Worm (Caenorhabditis elegans) whole organism, L4/young adult: ENCODE measurements around the gene Y47D7A.12.

ENCODE experiments used
- W03F9.2 ChIP-seq: fragments of 150-350 bp; optimal IDR thresholded peaks from 2 replicates; lab custom pipeline; 2014; ENCODE audit warnings: missing biosample characterization, missing genetic modification characterization
- dao-5 ChIP-seq: sonication (generic microtip); optimal IDR thresholded peaks from 2 replicates; lab custom pipeline; 2016; ENCODE audit warnings: missing genotype, missing genetic modification characterization, moderate library complexity, missing compliant biosample characterization
- him-1 ChIP-seq: sonication (generic microtip); optimal IDR thresholded peaks from 2 replicates; lab custom pipeline; 2016; ENCODE audit warnings: missing genotype, missing genetic modification reagents, missing genetic modification characterization, missing compliant biosample characterization

Y47D7A.12 gene

ce11 chrV:4423087-4423486 lies 6.4 kb downstream of the Y47D7A.12 start:
- TF ChIP-seq dao-5 (tag; lab: Kevin White, UChicago) (no peak), him-1 (no peak), W03F9.2 (no peak)

- TF ChIP-seq W03F9.2 = no peak
- no peak for TF ChIP-seq dao-5 (tag; lab: Kevin White, UChicago)
- no peak for TF ChIP-seq him-1
These were observed 7.3 kb downstream of the Y47D7A.12 start, which contains the start of gene skr-7 for ce11 chrV:4422127-4422526. skr-7 (plus strand) TSS chrV:4422427.

ce11 chrV:4421475-4421874 lies 8.0 kb downstream of the Y47D7A.12 start, which contains the start of gene skr-14:
skr-14 (minus strand) TSS chrV:4421575.
- TF ChIP-seq dao-5 (tag; lab: Kevin White, UChicago) (no peak), W03F9.2 (no peak), him-1 (no peak)

ce11 chrV:4419767-4420322 lies 9.6 kb downstream of the Y47D7A.12 start, which contains the start of the genes Y47D7A.7 and Y47D7A.2:
Y47D7A.7 (minus strand) TSS chrV:4419867.
Y47D7A.2 (plus strand) TSS chrV:4420272.
- TF ChIP-seq W03F9.2 (no peak), dao-5 (tag; lab: Kevin White, UChicago) (no peak), him-1 (no peak)

- no peak for TF ChIP-seq him-1
- no peak for TF ChIP-seq dao-5 (tag; lab: Kevin White, UChicago)
- no peak for TF ChIP-seq W03F9.2
These were observed 11.4 kb downstream of the Y47D7A.12 start, which contains the start of gene Y47D7A.6 for ce11 chrV:4418116-4418515. Y47D7A.6 (minus strand) TSS chrV:4418216.

ce11 chrV:4416710-4417109 lies 12.8 kb downstream of the Y47D7A.12 start, which contains the start of gene Y47D7A.18:
Y47D7A.18 (minus strand) TSS chrV:4416810.
- no peak for TF ChIP-seq him-1
- TF ChIP-seq W03F9.2 = no peak
- no peak for TF ChIP-seq dao-5 (tag; lab: Kevin White, UChicago)

ce11 chrV:4414613-4415071 lies 14.8 kb downstream of the Y47D7A.12 start, which contains the start of gene grl-5:
grl-5 (minus strand) TSS chrV:4414663.
- no peak for TF ChIP-seq him-1
- TF ChIP-seq dao-5 (tag; lab: Kevin White, UChicago) = no peak
- TF ChIP-seq W03F9.2 = no peak

ce11 chrV:4411714-4412113 lies 17.8 kb downstream of the Y47D7A.12 start, which contains the start of gene Y47D7A.17:
Y47D7A.17 (minus strand) TSS chrV:4411814.
- no peak for TF ChIP-seq dao-5 (tag; lab: Kevin White, UChicago)
- no peak for TF ChIP-seq him-1
- no peak for TF ChIP-seq W03F9.2

ce11 chrV:4410643-4411042 lies 18.8 kb downstream of the Y47D7A.12 start, which contains the start of gene Y47D7A.3:
Y47D7A.3 (plus strand) TSS chrV:4410943.
- TF ChIP-seq W03F9.2 = no peak
- no peak for TF ChIP-seq dao-5 (tag; lab: Kevin White, UChicago)

ce11 chrV:4407519-4407918 lies 22.0 kb downstream of the Y47D7A.12 start, which contains the start of gene nhr-118:
nhr-118 (plus strand) TSS chrV:4407819.
- TF ChIP-seq W03F9.2 (no peak), dao-5 (tag; lab: Kevin White, UChicago) (no peak), him-1 (no peak)

ce11 chrV:4401865-4402264 lies 27.6 kb downstream of the Y47D7A.12 start, which contains the start of gene F13A2.5:
F13A2.5 (minus strand) TSS chrV:4401965.
- no peak for TF ChIP-seq W03F9.2
- no peak for TF ChIP-seq dao-5 (tag; lab: Kevin White, UChicago)
- no peak for TF ChIP-seq him-1

ce11 chrV:4400118-4400517 lies 29.4 kb downstream of the Y47D7A.12 start, which contains the start of gene F13A2.4:
F13A2.4 (minus strand) TSS chrV:4400218.
- TF ChIP-seq dao-5 (tag; lab: Kevin White, UChicago) (no peak), W03F9.2 (no peak), him-1 (no peak)

- TF ChIP-seq dao-5 (tag; lab: Kevin White, UChicago) = no peak
- no peak for TF ChIP-seq W03F9.2
- no peak for TF ChIP-seq him-1
These were observed 30.6 kb downstream of the Y47D7A.12 start for ce11 chrV:4398884-4399283.

ce11 chrV:4398127-4398526 lies 31.3 kb downstream of the Y47D7A.12 start:
- TF ChIP-seq W03F9.2 (no peak), him-1 (no peak), dao-5 (tag; lab: Kevin White, UChicago) (no peak)

ce11 chrV:4396257-4396656 lies 33.2 kb downstream of the Y47D7A.12 start, which contains the start of gene F13A2.3:
F13A2.3 (minus strand) TSS chrV:4396357.
- TF ChIP-seq W03F9.2 (no peak), dao-5 (tag; lab: Kevin White, UChicago) (no peak), him-1 (no peak)
